Worm (Caenorhabditis elegans) whole organism, L4 larva: ENCODE measurements around the gene tmem-231.

ENCODE experiments used
- R02D3.7 ChIP-seq: fragments of 150-350 bp; sonication (generic microtip); optimal IDR thresholded peaks from 3 replicates; lab custom pipeline; 2014; ENCODE audit warnings: missing biosample characterization, missing genetic modification characterization
- ceh-82 ChIP-seq: sonication (generic microtip); optimal IDR thresholded peaks from 2 replicates; lab custom pipeline; 2017; ENCODE audit warnings: missing biosample characterization, missing genetic modification characterization
- dpl-1 ChIP-seq: fragments of 150-350 bp; optimal IDR thresholded peaks from 2 replicates; lab custom pipeline; 2014; ENCODE audit warnings: missing biosample characterization, missing genetic modification reagents, missing genetic modification characterization
- mes-2 ChIP-seq: sonication (generic microtip); optimal IDR thresholded peaks from 2 replicates; lab custom pipeline; 2016; ENCODE audit warnings: missing genotype, mild to moderate bottlenecking, missing genetic modification characterization, missing compliant biosample characterization; ENCODE audit not compliant: poor library complexity, severe bottlenecking
- nhr-111 ChIP-seq: fragments of 200-800 bp; sonication (Bioruptor generic); optimal IDR thresholded peaks from 2 replicates; lab custom pipeline; 2018; ENCODE audit warnings: mild to moderate bottlenecking, missing genetic modification characterization, missing compliant biosample characterization
- spr-3 ChIP-seq: fragments of 200-800 bp; sonication (Bioruptor generic); optimal IDR thresholded peaks from 2 replicates; lab custom pipeline; 2018; ENCODE audit warnings: mild to moderate bottlenecking, missing genetic modification characterization, missing compliant biosample characterization
- zag-1 ChIP-seq: fragments of 150-350 bp; optimal IDR thresholded peaks from 2 replicates; lab custom pipeline; 2014; ENCODE audit warnings: missing biosample characterization, missing genetic modification characterization

DNA sequence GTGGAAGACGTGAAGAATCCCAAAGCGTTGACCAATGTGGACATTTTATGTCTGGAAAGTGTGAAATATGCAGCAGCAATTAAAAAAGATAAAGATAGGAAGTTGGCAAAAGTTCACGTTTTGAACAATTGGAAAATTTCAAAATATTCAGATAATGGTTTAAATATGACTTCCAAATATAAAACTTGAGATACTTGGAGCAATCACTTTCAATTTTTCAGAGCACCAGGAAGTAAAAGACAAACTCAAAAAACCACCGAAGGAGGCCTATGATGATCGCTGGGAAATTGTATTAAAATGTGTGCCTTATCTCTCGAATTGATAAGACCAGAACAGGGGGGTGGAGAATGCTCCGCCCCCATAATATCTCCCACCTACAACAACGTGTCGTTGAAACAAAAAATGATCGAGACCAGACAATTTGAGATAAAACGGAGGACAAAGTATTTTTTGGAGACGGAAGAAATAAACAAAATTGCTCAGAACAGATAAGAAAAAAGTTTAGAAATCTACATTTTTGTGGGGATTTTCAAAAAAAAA is 25.2 kb downstream of the tmem-231 start, which contains the start of gene eppl-1:
- no peak for TF ChIP-seq R02D3.7 (tag; lab: Kevin White, UChicago)
- no peak for TF ChIP-seq zag-1
- TF ChIP-seq ceh-82 (tag; lab: Kevin White, UChicago), result no peak
- no peak for TF ChIP-seq dpl-1 (GFP tag; lab: Kevin White, UChicago)
- TF ChIP-seq nhr-111 (GFP tag; lab: Kevin White, UChicago), result no peak
- TF ChIP-seq spr-3, result no peak
- no peak for TF ChIP-seq mes-2 (tag; lab: Kevin White, UChicago)
